Worm (Caenorhabditis elegans): ENCODE data around the gene faah-1.
A peak's percentile ranks its signal among the peaks of the same experiment; 100 is the strongest.

faah-1 gene

ce11 chrIV:8138984-8139383, 20.2 kb upstream of the faah-1 start, which contains the start of gene pmk-3:
TSS of gene pmk-3 (plus strand) at chrIV:8139219.
- no peak for TF ChIP-seq dmd-4 (tag; optimal IDR thresholded peaks at IDR 0.05; ENCODE audit: borderline replicate concordance)
- no peak for TF ChIP-seq gmeb-2 (tag; optimal IDR thresholded peaks at IDR 0.05)
- TF ChIP-seq mec-3 (tag; optimal IDR thresholded peaks at IDR 0.05; ENCODE audit: borderline replicate concordance), result no peak
- TF ChIP-seq elt-4 (tag; optimal IDR thresholded peaks at IDR 0.05), result no peak
- TF ChIP-seq sox-4 (tag; optimal IDR thresholded peaks at IDR 0.05), result no peak

ce11 chrIV:8142735-8143550, 16.2 kb upstream of the faah-1 start, which contains the start of gene pmk-2:
TSS of gene pmk-2 (plus strand) at chrIV:8143500.
- TF ChIP-seq hlh-15 (tag; optimal IDR thresholded peaks at IDR 0.05) (no peak), ceh-14 (tag; optimal IDR thresholded peaks at IDR 0.05) (peak; percentile 6), unc-42 (tag; optimal IDR thresholded peaks at IDR 0.05) (peak; percentile 49)

DNA sequence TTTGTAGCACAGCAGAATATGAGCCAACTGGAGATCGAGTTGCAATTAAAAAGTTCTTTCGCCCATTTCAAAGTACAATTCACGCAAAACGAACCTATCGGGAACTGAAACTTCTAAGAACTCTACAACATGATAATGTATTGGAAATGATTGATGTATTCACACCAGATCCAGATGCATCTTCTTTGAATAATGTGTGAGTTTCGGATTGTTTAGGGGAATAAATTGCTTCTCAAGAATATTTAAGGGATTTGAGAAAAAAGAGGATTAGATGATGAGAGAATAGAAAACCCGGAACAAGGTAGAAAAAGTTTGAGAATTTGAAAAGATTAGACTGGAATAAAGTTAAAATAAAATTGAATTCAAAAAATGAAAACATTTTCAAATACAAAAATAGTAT, 14.8 kb upstream of the faah-1 start:
- TF ChIP-seq fkh-10 (GFP tag; optimal IDR thresholded peaks at IDR 0.05) (no peak), T23F11.4 (GFP tag; optimal IDR thresholded peaks at IDR 0.05) (no peak), K09A11.1 (tag; optimal IDR thresholded peaks at IDR 0.05; ENCODE audit: insufficient read depth) (no peak), rnt-1 (tag; optimal IDR thresholded peaks at IDR 0.05) (no peak), ahr-1 (tag; optimal IDR thresholded peaks at IDR 0.05) (no peak), hlh-8 (tag; optimal IDR thresholded peaks at IDR 0.05) (no peak), pag-3 (tag; optimal IDR thresholded peaks at IDR 0.05; ENCODE audit: borderline replicate concordance) (no peak), ceh-22 (tag; optimal IDR thresholded peaks at IDR 0.05) (no peak), dmd-4 (tag; optimal IDR thresholded peaks at IDR 0.05; ENCODE audit: borderline replicate concordance) (no peak), ceh-48 (tag; optimal IDR thresholded peaks at IDR 0.05) (no peak), eyg-1 (tag; optimal IDR thresholded peaks at IDR 0.05) (no peak), tbx-2 (tag; optimal IDR thresholded peaks at IDR 0.05) (no peak)

ce11 chrIV:8146283-8146682, 12.9 kb upstream of the faah-1 start:
- TF ChIP-seq fkh-6 (tag; optimal IDR thresholded peaks at IDR 0.05) (no peak), fax-1 (tag; optimal IDR thresholded peaks at IDR 0.05) (no peak), ets-4 (tag; optimal IDR thresholded peaks at IDR 0.05) (no peak), hlh-30 (tag; optimal IDR thresholded peaks at IDR 0.05; ENCODE audit: insufficient read depth) (peak; percentile 91), nfya-1 (tag; optimal IDR thresholded peaks at IDR 0.05) (peak; percentile 10), unc-55 (GFP tag; optimal IDR thresholded peaks at IDR 0.05) (no peak), hlh-13 (GFP tag; optimal IDR thresholded peaks at IDR 0.05) (no peak), mec-3 (tag; optimal IDR thresholded peaks at IDR 0.05; ENCODE audit: borderline replicate concordance) (no peak), ztf-16 (tag; optimal IDR thresholded peaks at IDR 0.05) (no peak)

- no peak for TF ChIP-seq sox-2 (GFP tag; IDR thresholded peaks at IDR 0.05)
These were observed 10.7 kb upstream of the faah-1 start, which contains the start of gene pmk-1 for ce11 chrIV:8148494-8148893. TSS of gene pmk-1 (plus strand) at chrIV:8148794.

DNA sequence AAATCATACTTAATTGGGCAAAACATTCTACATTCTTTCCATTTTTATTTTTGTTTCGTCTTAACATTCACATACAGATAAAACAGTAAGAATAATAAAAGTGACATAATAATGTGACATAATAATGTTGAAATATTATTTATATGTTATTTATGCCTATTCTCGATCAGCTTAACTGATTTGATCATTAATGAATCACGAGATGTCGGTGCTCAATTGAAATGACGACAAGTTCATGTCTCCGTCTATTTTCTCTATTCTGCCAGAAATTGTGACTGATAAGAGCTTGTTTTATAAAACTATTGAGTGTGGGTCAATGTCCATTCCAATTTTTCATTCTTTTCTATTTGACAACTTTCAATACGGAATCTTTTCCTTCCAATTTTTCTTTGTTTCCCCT, 7.5 kb upstream of the faah-1 start:
- no peak for TF ChIP-seq ceh-31 (tag; optimal IDR thresholded peaks at IDR 0.05)
- no peak for TF ChIP-seq ceh-22 (tag; optimal IDR thresholded peaks at IDR 0.05)
- TF ChIP-seq eyg-1 (tag; optimal IDR thresholded peaks at IDR 0.05), result no peak
- TF ChIP-seq ceh-19 (GFP tag; optimal IDR thresholded peaks at IDR 0.05), result no peak
- no peak for TF ChIP-seq pros-1 (tag; optimal IDR thresholded peaks at IDR 0.05)
- no peak for TF ChIP-seq Y22D7AL.16 (tag; optimal IDR thresholded peaks at IDR 0.05)
- no peak for TF ChIP-seq elt-2 (tag; optimal IDR thresholded peaks at IDR 0.05)
- TF ChIP-seq fkh-10 (GFP tag; optimal IDR thresholded peaks at IDR 0.05), result no peak
- no peak for TF ChIP-seq ceh-48 (tag; optimal IDR thresholded peaks at IDR 0.05)
- TF ChIP-seq ceh-45 (GFP tag; IDR thresholded peaks at IDR 0.05), result no peak
- no peak for TF ChIP-seq hlh-8 (tag; optimal IDR thresholded peaks at IDR 0.05)
- no peak for TF ChIP-seq ceh-2 (tag; optimal IDR thresholded peaks at IDR 0.05)
- no peak for TF ChIP-seq unc-42 (tag; optimal IDR thresholded peaks at IDR 0.05)
- no peak for TF ChIP-seq ceh-14 (tag; optimal IDR thresholded peaks at IDR 0.05)
- TF ChIP-seq hlh-13 (GFP tag; optimal IDR thresholded peaks at IDR 0.05), result no peak
- no peak for TF ChIP-seq hlh-30 (tag; optimal IDR thresholded peaks at IDR 0.05; ENCODE audit: insufficient read depth)
- TF ChIP-seq pax-1 (tag; optimal IDR thresholded peaks at IDR 0.05), result no peak
- no peak for TF ChIP-seq pha-2 (tag; optimal IDR thresholded peaks at IDR 0.05)
- no peak for TF ChIP-seq madf-2 (tag; optimal IDR thresholded peaks at IDR 0.05)
